Worm (Caenorhabditis elegans) whole organism, L4 larva: ENCODE results near the gene lrch-1.

Experiments
- F49E8.2 ChIP-seq: sonication (generic microtip); optimal IDR thresholded peaks from 2 replicates; lab custom pipeline; 2016; ENCODE audit warnings: missing compliant biosample characterization, mild to moderate bottlenecking, missing genetic modification characterization, borderline replicate concordance
- aha-1 ChIP-seq: fragments of 150-350 bp; peaks from one replicate; lab custom pipeline; 2014; ENCODE audit warnings: missing biosample characterization, missing genetic modification characterization
- ama-1 ChIP-seq: fragments of 150-350 bp; optimal IDR thresholded peaks from 2 replicates; lab custom pipeline; 2014; ENCODE audit warnings: inconsistent platforms, mixed read lengths
- egl-27 ChIP-seq: sonication (generic microtip); optimal IDR thresholded peaks from 3 replicates; lab custom pipeline; 2017; ENCODE audit warnings: missing biosample characterization, missing genetic modification reagents, missing genetic modification characterization
- nhr-25 ChIP-seq: sonication (generic microtip); optimal IDR thresholded peaks from 2 replicates; lab custom pipeline; 2017; ENCODE audit warnings: missing genetic modification characterization, mild to moderate bottlenecking, missing compliant biosample characterization, antibody characterized with exemption, moderate library complexity, borderline replicate concordance; ENCODE audit not compliant: insufficient read depth
- rbr-2 ChIP-seq: sonication (generic microtip); optimal IDR thresholded peaks from 2 replicates; lab custom pipeline; 2016; ENCODE audit warnings: missing genotype, missing genetic modification characterization, missing compliant biosample characterization
- set-16 ChIP-seq: fragments of 200-800 bp; sonication (Bioruptor generic); IDR thresholded peaks from 2 replicates; pipeline ENCODE4 v1.3.6; 2022; ENCODE audit warnings: missing genetic modification reagents, missing genetic modification characterization, missing compliant biosample characterization
- tag-97 ChIP-seq: fragments of 200-800 bp; sonication (Bioruptor generic); IDR thresholded peaks from 2 replicates; pipeline ENCODE4 v1.3.6; 2022; ENCODE audit warnings: missing genetic modification characterization, missing compliant biosample characterization
- unc-39 ChIP-seq: sonication (generic microtip); optimal IDR thresholded peaks from 2 replicates; lab custom pipeline; 2017; ENCODE audit warnings: missing biosample characterization, missing genetic modification characterization

- TF ChIP-seq egl-27 (tag; lab: Kevin White, UChicago) (no peak), nhr-25 (tag; lab: Kevin White, UChicago) (no peak), rbr-2 (tag; lab: Kevin White, UChicago) (no peak), set-16 (no peak), aha-1 (tag; lab: Kevin White, UChicago) (no peak), ama-1 (lab: Kevin White, UChicago) (no peak), tag-97 (no peak), unc-39 (tag; lab: Kevin White, UChicago) (no peak), F49E8.2 (tag; lab: Kevin White, UChicago) (no peak)
These were observed 37.5 kb downstream of the lrch-1 start for ce11 chrX:6178989-6179388.
